Worm (Caenorhabditis elegans): ENCODE results near the gene T04F3.5.

ce11 chrV:11799252-11799822 lies 38.9 kb downstream of the T04F3.5 start:
- TF ChIP-seq ets-7 (tag; optimal IDR thresholded peaks at IDR 0.05) = no peak
- TF ChIP-seq tbx-37 (GFP tag; conservative IDR thresholded peaks at IDR 0.05) = no peak
- TF ChIP-seq B0310.2 (tag; optimal IDR thresholded peaks at IDR 0.05) = no peak
- TF ChIP-seq tra-4 (tag; optimal IDR thresholded peaks at IDR 0.05) = no peak
- TF ChIP-seq ama-1 (optimal IDR thresholded peaks at IDR 0.05) = no peak
- TF ChIP-seq flt-1 (GFP tag; IDR thresholded peaks at IDR 0.05) = no peak
- TF ChIP-seq F13C5.2 (tag; optimal IDR thresholded peaks at IDR 0.05) = no peak
- no peak for TF ChIP-seq scrt-1 (GFP tag; IDR thresholded peaks at IDR 0.05)
- TF ChIP-seq aly-1 (tag; optimal IDR thresholded peaks at IDR 0.05) = no peak
- TF ChIP-seq ceh-13 (GFP tag; optimal IDR thresholded peaks at IDR 0.05) = no peak
- no peak for TF ChIP-seq hnd-1 (tag; optimal IDR thresholded peaks at IDR 0.05)
- TF ChIP-seq hmbx-1 (tag; optimal IDR thresholded peaks at IDR 0.05) = no peak
- no peak for TF ChIP-seq tbx-11 (GFP tag; IDR thresholded peaks at IDR 0.05)
- no peak for TF ChIP-seq ceh-36 (tag; optimal IDR thresholded peaks at IDR 0.05)
